Fruit fly (Drosophila melanogaster): Measurements from ENCODE around the gene CG42779.
A peak's percentile ranks its signal among the peaks of the same experiment; 100 is the strongest.

CG42779 gene

dm6 chr3R:17081359-17081935, 39.9 kb upstream of the CG42779 start (continued):
- TF ChIP-seq grn (GFP tag; optimal IDR thresholded peaks at IDR 0.05) (no peak), abd-A (tag; optimal IDR thresholded peaks at IDR 0.05) (no peak), Awh (GFP tag; IDR thresholded peaks at IDR 0.05) (no peak), row (GFP tag; IDR thresholded peaks at IDR 0.05) (0 out of 3 replicates have a peak, but pooled peaks have one; percentile 11), gcm (GFP tag; optimal IDR thresholded peaks at IDR 0.05) (no peak), dimm (GFP tag; IDR thresholded peaks at IDR 0.05) (no peak), trh (GFP tag; optimal IDR thresholded peaks at IDR 0.05) (no peak), fu2 (GFP tag; optimal IDR thresholded peaks at IDR 0.05) (no peak), yki (optimal IDR thresholded peaks at IDR 0.05) (no peak), hb (GFP tag; IDR thresholded peaks at IDR 0.05; ENCODE audit: partially characterized antibody) (no peak), sens-2 (GFP tag; IDR thresholded peaks at IDR 0.05) (no peak), odd (GFP tag; optimal IDR thresholded peaks at IDR 0.05) (no peak), Meics (GFP tag; optimal IDR thresholded peaks at IDR 0.05) (no peak), Ada2b (GFP tag; IDR thresholded peaks at IDR 0.05) (no peak), CG11247 (GFP tag; IDR thresholded peaks at IDR 0.05) (no peak), CG1602 (GFP tag; optimal IDR thresholded peaks at IDR 0.05) (no peak), esg (GFP tag; conservative IDR thresholded peaks at IDR 0.05) (no peak), Ravus (GFP tag; IDR thresholded peaks at IDR 0.05) (no peak), Opbp (GFP tag; IDR thresholded peaks at IDR 0.05; ENCODE audit: partially characterized antibody) (no peak), CG11504 (tag; optimal IDR thresholded peaks at IDR 0.05) (peak; percentile 54), CG30403 (GFP tag; optimal IDR thresholded peaks at IDR 0.05) (peak; percentile 3), CG2129 (GFP tag; IDR thresholded peaks at IDR 0.05; ENCODE audit: partially characterized antibody) (no peak), maf-S (GFP tag; optimal IDR thresholded peaks at IDR 0.05) (no peak), MBD-R2 (GFP tag; IDR thresholded peaks at IDR 0.05) (no peak), CG12219 (GFP tag; optimal IDR thresholded peaks at IDR 0.05) (no peak), CG9437 (GFP tag; optimal IDR thresholded peaks at IDR 0.05) (peak; percentile 9), Drgx (GFP tag; IDR thresholded peaks at IDR 0.05) (peak; percentile 84), CG3163 (GFP tag; optimal IDR thresholded peaks at IDR 0.05) (no peak), fru (optimal IDR thresholded peaks at IDR 0.05) (no peak), CG7963 (GFP tag; IDR thresholded peaks at IDR 0.05; ENCODE audit: partially characterized antibody) (no peak), CG32532 (GFP tag; IDR thresholded peaks at IDR 0.05) (no peak), CG43689 (GFP tag; IDR thresholded peaks at IDR 0.05) (no peak), CG14667 (GFP tag; IDR thresholded peaks at IDR 0.05) (no peak), BEAF-32 (GFP tag; optimal IDR thresholded peaks at IDR 0.05) (no peak), nerfin-1 (tag; optimal IDR thresholded peaks at IDR 0.05) (peak; percentile 4), CG15073 (GFP tag; optimal IDR thresholded peaks at IDR 0.05) (no peak), pros (GFP tag; optimal IDR thresholded peaks at IDR 0.05) (no peak), lola (GFP tag; optimal IDR thresholded peaks at IDR 0.05) (peak in 1 of 3 experiments; percentile 35), jing (GFP tag; optimal IDR thresholded peaks at IDR 0.05) (no peak), Hr78 (GFP tag; optimal IDR thresholded peaks at IDR 0.05) (no peak), Hmr (GFP tag; optimal IDR thresholded peaks at IDR 0.05) (no peak), klu (GFP tag; IDR thresholded peaks at IDR 0.05) (no peak), so (GFP tag; IDR thresholded peaks at IDR 0.05) (no peak), repo (GFP tag; optimal IDR thresholded peaks at IDR 0.05) (no peak), Sry-δ (GFP tag; optimal IDR thresholded peaks at IDR 0.05) (no peak), CG31365 (tag; optimal IDR thresholded peaks at IDR 0.05) (no peak), TFAM (GFP tag; optimal IDR thresholded peaks at IDR 0.05) (no peak), pfk (GFP tag; optimal IDR thresholded peaks at IDR 0.05) (no peak), CG11398 (GFP tag; optimal IDR thresholded peaks at IDR 0.05) (no peak), CG2120 (GFP tag; optimal IDR thresholded peaks at IDR 0.05) (no peak), CG3065 (GFP tag; optimal IDR thresholded peaks at IDR 0.05) (no peak), pita (GFP tag; optimal IDR thresholded peaks at IDR 0.05) (no peak)

Measured in whole organism, embryonic.